Worm (Caenorhabditis elegans) whole organism, L4 larva: ENCODE results near the gene B0507.9.

Source experiments
- ceh-62 ChIP-seq: sonication (generic microtip); optimal IDR thresholded peaks from 2 replicates; lab custom pipeline; 2017; ENCODE audit warnings: missing biosample characterization, missing genetic modification characterization
- hif-1 ChIP-seq, 2 experiments: sonication (generic microtip); optimal IDR thresholded peaks; 2 replicates each; lab custom pipeline; 2016 to 2017; ENCODE audit warnings: missing compliant biosample characterization in 2 of 2, missing genetic modification characterization in 2 of 2, missing genetic modification reagents in 2 of 2, missing genotype in 2 of 2, mild to moderate bottlenecking in 1 of 2
- lim-7 ChIP-seq: fragments of 200-800 bp; sonication (Bioruptor generic); IDR thresholded peaks from 2 replicates; pipeline ENCODE4 v1.3.6; 2022; ENCODE audit warnings: missing genetic modification characterization, missing compliant biosample characterization
- mdl-1 ChIP-seq, 2 experiments: fragments of 150-350 bp in 1 of 2; sonication (generic microtip) in 1 of 2; optimal IDR thresholded peaks; 2 replicates each; lab custom pipeline; 2014 to 2017; ENCODE audit warnings: missing biosample characterization in 2 of 2, missing genetic modification characterization in 2 of 2
- nhr-102 ChIP-seq: sonication (generic microtip); optimal IDR thresholded peaks from 2 replicates; lab custom pipeline; 2016; ENCODE audit warnings: mild to moderate bottlenecking, missing genetic modification characterization, moderate library complexity, missing compliant biosample characterization
- nhr-76 ChIP-seq: fragments of 150-350 bp; optimal IDR thresholded peaks from 2 replicates; lab custom pipeline; 2014; ENCODE audit warnings: missing biosample characterization, missing genetic modification characterization
- nhr-77 ChIP-seq: fragments of 150-350 bp; optimal IDR thresholded peaks from 2 replicates; lab custom pipeline; 2014; ENCODE audit warnings: missing biosample characterization, missing genetic modification characterization
- snpc-4 ChIP-seq: fragments of 150-350 bp; optimal IDR thresholded peaks from 2 replicates; lab custom pipeline; 2014; ENCODE audit warnings: missing biosample characterization, missing genetic modification characterization
- unc-39 ChIP-seq: sonication (generic microtip); optimal IDR thresholded peaks from 2 replicates; lab custom pipeline; 2017; ENCODE audit warnings: missing biosample characterization, missing genetic modification characterization
- ztf-11 ChIP-seq: fragments of 150-350 bp; optimal IDR thresholded peaks from 2 replicates; lab custom pipeline; 2014; ENCODE audit warnings: missing biosample characterization, missing genetic modification characterization

DNA sequence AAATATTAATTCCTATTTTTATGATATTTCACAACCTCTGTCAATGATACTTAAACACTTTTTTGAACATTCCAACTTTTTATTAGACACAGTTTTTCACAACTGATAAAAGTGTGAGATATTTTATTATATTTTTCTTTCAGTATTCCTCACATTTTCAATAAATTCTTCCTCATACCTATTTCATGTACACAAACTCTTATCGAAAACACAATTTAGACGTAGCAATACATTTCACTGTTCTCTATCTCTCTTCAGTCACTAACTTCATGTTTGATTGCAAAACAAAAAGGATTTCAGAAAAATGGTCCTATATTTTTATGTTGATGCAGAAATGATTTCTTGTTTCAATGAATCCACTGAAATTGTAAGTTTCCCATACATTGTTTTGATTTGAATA lies 20.0 kb downstream of the B0507.9 start, which contains the start of gene B0507.6:
- no peak for TF ChIP-seq hif-1 (tag; optimal IDR thresholded peaks at IDR 0.05; lab: Kevin White, UChicago)
- no peak for TF ChIP-seq mdl-1 (tag; optimal IDR thresholded peaks at IDR 0.05; lab: Kevin White, UChicago)
- TF ChIP-seq snpc-4 (tag; lab: Kevin White, UChicago): no peak
- no peak for TF ChIP-seq ceh-62
- no peak for TF ChIP-seq nhr-77
- TF ChIP-seq unc-39 (tag; lab: Kevin White, UChicago): no peak
- TF ChIP-seq nhr-102 (tag; lab: Kevin White, UChicago): no peak
- no peak for TF ChIP-seq lim-7 (GFP tag; lab: Robert Waterston, UW)
- TF ChIP-seq nhr-76 (tag; lab: Kevin White, UChicago): no peak
- no peak for TF ChIP-seq ztf-11 (tag; lab: Kevin White, UChicago)
